Worm (Caenorhabditis elegans) whole organism, young adult: ENCODE results near the gene R13A1.1.
"Not testable (repeated sequence)": the region's sequence is repeated elsewhere in the genome, so short reads cannot be mapped to it uniquely, and the experiment has no call there.

Source experiments
- B0019.2 ChIP-seq: fragments of 200-800 bp; sonication (Bioruptor generic); conservative IDR thresholded peaks from 2 replicates; pipeline ENCODE4 v1.3.6; 2022; ENCODE audit warnings: missing genetic modification reagents, missing genetic modification characterization, missing compliant biosample characterization
- F23B12.7 ChIP-seq: sonication (generic microtip); optimal IDR thresholded peaks from 2 replicates; lab custom pipeline; 2017; ENCODE audit warnings: missing genetic modification characterization, mild to moderate bottlenecking, missing compliant biosample characterization, antibody characterized with exemption, moderate library complexity; ENCODE audit not compliant: insufficient read depth
- F39B2.1 ChIP-seq: fragments of 200-800 bp; sonication (Bioruptor generic); IDR thresholded peaks from 2 replicates; pipeline ENCODE4 v1.3.6; 2022; ENCODE audit warnings: missing genetic modification reagents, missing genetic modification characterization, missing compliant biosample characterization
- F57C9.4 ChIP-seq: sonication (generic microtip); optimal IDR thresholded peaks from 2 replicates; lab custom pipeline; 2017; ENCODE audit warnings: mild to moderate bottlenecking, missing genetic modification characterization, missing compliant biosample characterization
- Y53G8AR.9 ChIP-seq: fragments of 200-800 bp; sonication (Bioruptor generic); conservative IDR thresholded peaks from 2 replicates; pipeline ENCODE4 v1.3.6; 2022; ENCODE audit warnings: missing genetic modification reagents, missing genetic modification characterization, missing compliant biosample characterization
- Y79H2A.3 ChIP-seq: fragments of 200-800 bp; sonication (Bioruptor generic); conservative IDR thresholded peaks from 2 replicates; pipeline ENCODE4 v1.3.6; 2022; ENCODE audit warnings: missing genetic modification reagents, missing genetic modification characterization, missing compliant biosample characterization
- Y95B8A.8 ChIP-seq: fragments of 200-800 bp; sonication (Bioruptor generic); IDR thresholded peaks from 2 replicates; pipeline ENCODE4 v1.3.6; 2022; ENCODE audit warnings: missing genetic modification reagents, missing genetic modification characterization, missing compliant biosample characterization
- aptf-2 ChIP-seq: fragments of 200-800 bp; sonication (Bioruptor generic); conservative IDR thresholded peaks from 2 replicates; pipeline ENCODE4 v1.3.6; 2022; ENCODE audit warnings: missing genetic modification reagents, missing genetic modification characterization, missing compliant biosample characterization
- athp-1 ChIP-seq: sonication (generic microtip); optimal IDR thresholded peaks from 2 replicates; lab custom pipeline; 2017; ENCODE audit warnings: mild to moderate bottlenecking, missing genetic modification characterization, missing compliant biosample characterization
- bed-1 ChIP-seq: fragments of 200-800 bp; sonication (Bioruptor generic); IDR thresholded peaks from 2 replicates; pipeline ENCODE4 v1.3.6; 2022; ENCODE audit warnings: missing genetic modification reagents, missing genetic modification characterization, missing compliant biosample characterization
- ceh-79 ChIP-seq: sonication (generic microtip); optimal IDR thresholded peaks from 2 replicates; lab custom pipeline; 2017; ENCODE audit warnings: mild to moderate bottlenecking, missing genetic modification characterization, missing compliant biosample characterization
- die-1 ChIP-seq: sonication (generic microtip); optimal IDR thresholded peaks from 2 replicates; lab custom pipeline; 2016; ENCODE audit warnings: missing genotype, mild to moderate bottlenecking, missing genetic modification characterization, missing compliant biosample characterization
- dox-1 ChIP-seq: fragments of 200-800 bp; sonication (Bioruptor generic); IDR thresholded peaks from 2 replicates; pipeline ENCODE4 v1.3.6; 2022; ENCODE audit warnings: missing genetic modification reagents, missing genetic modification characterization, missing compliant biosample characterization
- dpff-1 ChIP-seq: sonication (generic microtip); optimal IDR thresholded peaks from 2 replicates; lab custom pipeline; 2017; ENCODE audit warnings: mild to moderate bottlenecking, missing genetic modification characterization, missing compliant biosample characterization
- him-1 ChIP-seq: sonication (generic microtip); optimal IDR thresholded peaks from 2 replicates; lab custom pipeline; 2016; ENCODE audit warnings: missing genotype, missing genetic modification reagents, missing genetic modification characterization, missing compliant biosample characterization
- hmg-1.2 ChIP-seq: fragments of 200-800 bp; sonication (Bioruptor generic); IDR thresholded peaks from 2 replicates; pipeline ENCODE4 v1.3.6; 2022; ENCODE audit warnings: missing genetic modification reagents, missing genetic modification characterization, missing compliant biosample characterization
- lin-26 ChIP-seq: fragments of 200-800 bp; sonication (Bioruptor generic); IDR thresholded peaks from 2 replicates; pipeline ENCODE4 v1.3.6; 2022; ENCODE audit warnings: missing genetic modification reagents, missing genetic modification characterization, missing compliant biosample characterization
- mcd-1 ChIP-seq: fragments of 200-800 bp; sonication (Bioruptor generic); IDR thresholded peaks from 2 replicates; pipeline ENCODE4 v1.3.6; 2022; ENCODE audit warnings: missing genetic modification reagents, missing genetic modification characterization, missing compliant biosample characterization
- mes-4 ChIP-seq: sonication (generic microtip); optimal IDR thresholded peaks from 2 replicates; lab custom pipeline; 2016; ENCODE audit warnings: missing genotype, missing genetic modification characterization, missing compliant biosample characterization
- nfyb-1 ChIP-seq: fragments of 200-800 bp; sonication (Bioruptor generic); IDR thresholded peaks from 2 replicates; pipeline ENCODE4 v1.3.6; 2022; ENCODE audit warnings: missing genetic modification reagents, missing genetic modification characterization, missing compliant biosample characterization
- nhr-27 ChIP-seq: fragments of 200-800 bp; sonication (Bioruptor generic); optimal IDR thresholded peaks from 2 replicates; lab custom pipeline; 2018; ENCODE audit warnings: mild to moderate bottlenecking, missing genetic modification characterization, moderate library complexity, missing compliant biosample characterization
- nhr-80 ChIP-seq: sonication (generic microtip); optimal IDR thresholded peaks from 2 replicates; lab custom pipeline; 2016; ENCODE audit warnings: missing genetic modification characterization, missing compliant biosample characterization
- nhr-90 ChIP-seq: sonication (generic microtip); optimal IDR thresholded peaks from 2 replicates; lab custom pipeline; 2016; ENCODE audit warnings: missing genotype, mild to moderate bottlenecking, missing genetic modification characterization, missing compliant biosample characterization
- sptf-2 ChIP-seq: fragments of 200-800 bp; sonication (Bioruptor generic); optimal IDR thresholded peaks from 2 replicates; lab custom pipeline; 2018; ENCODE audit warnings: mild to moderate bottlenecking, missing genetic modification characterization, missing compliant biosample characterization
- unc-130 ChIP-seq: sonication (generic microtip); optimal IDR thresholded peaks from 2 replicates; lab custom pipeline; 2016; ENCODE audit warnings: missing genetic modification reagents, missing genetic modification characterization, missing compliant biosample characterization
- unc-62 ChIP-seq: fragments of 150-350 bp; optimal IDR thresholded peaks from 2 replicates; lab custom pipeline; 2014; ENCODE audit warnings: missing biosample characterization, missing genetic modification reagents, missing genetic modification characterization
- zim-3 ChIP-seq: sonication (generic microtip); optimal IDR thresholded peaks from 2 replicates; lab custom pipeline; 2017; ENCODE audit warnings: mild to moderate bottlenecking, missing genetic modification characterization, moderate library complexity, missing compliant biosample characterization
- ztf-22 ChIP-seq: fragments of 200-800 bp; sonication (Bioruptor generic); optimal IDR thresholded peaks from 2 replicates; lab custom pipeline; 2018; ENCODE audit warnings: mild to moderate bottlenecking, missing genetic modification characterization, moderate library complexity, missing compliant biosample characterization
- ztf-26 ChIP-seq: sonication (generic microtip); optimal IDR thresholded peaks from 2 replicates; lab custom pipeline; 2017; ENCODE audit warnings: missing genetic modification characterization, missing compliant biosample characterization

The R13A1.1 gene

DNA sequence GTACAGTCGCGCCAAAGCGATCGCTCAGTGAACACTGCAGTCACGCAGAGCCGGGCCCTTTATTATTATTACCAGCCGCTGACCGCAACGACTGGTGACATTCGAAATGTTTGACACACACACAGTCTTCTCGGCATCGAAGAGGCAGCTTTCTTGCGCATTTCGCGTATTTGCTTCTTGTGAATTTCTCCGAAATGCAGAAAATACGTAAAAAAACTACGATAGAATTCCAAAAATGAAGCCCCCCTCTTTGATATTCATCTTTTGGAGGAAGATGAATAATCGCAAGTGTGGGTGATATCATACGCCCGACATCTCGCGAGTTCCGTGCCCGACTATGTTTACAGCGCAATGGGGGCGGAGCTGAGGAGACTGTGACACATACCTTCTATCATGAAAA lies 33.4 kb downstream of the R13A1.1 start (continued):
- TF ChIP-seq mes-4 (tag; lab: Kevin White, UChicago) = no peak
- no peak for TF ChIP-seq dpff-1 (tag; lab: Kevin White, UChicago)
- TF ChIP-seq zim-3 (tag; lab: Kevin White, UChicago) = no peak
- no peak for TF ChIP-seq unc-130
- TF ChIP-seq Y53G8AR.9 (GFP tag; lab: Robert Waterston, UW) = no peak
- TF ChIP-seq ceh-79 (tag; lab: Kevin White, UChicago) = no peak
- 0 out of 2 replicates have a peak, but pooled peaks have one; percentile 14 for TF ChIP-seq mcd-1 (GFP tag; lab: Robert Waterston, UW)
- TF ChIP-seq hmg-1.2 (GFP tag; lab: Robert Waterston, UW) = peak; percentile 85
- no peak for TF ChIP-seq lin-26 (GFP tag; lab: Robert Waterston, UW)
- no peak for TF ChIP-seq unc-62 (GFP tag; lab: Kevin White, UChicago)
- TF ChIP-seq nhr-27 (tag; lab: Kevin White, UChicago) = no peak
- no peak for TF ChIP-seq die-1

ce11 chrIV:7254690-7255089 lies 34.9 kb downstream of the R13A1.1 start, which contains the start of gene C06E4.5:
TSS of gene C06E4.5 (plus strand) at chrIV:7254990.
- TF ChIP-seq Y79H2A.3 (GFP tag; lab: Robert Waterston, UW); aptf-2; F39B2.1 (GFP tag; lab: Robert Waterston, UW): not testable (repeated sequence)

DNA sequence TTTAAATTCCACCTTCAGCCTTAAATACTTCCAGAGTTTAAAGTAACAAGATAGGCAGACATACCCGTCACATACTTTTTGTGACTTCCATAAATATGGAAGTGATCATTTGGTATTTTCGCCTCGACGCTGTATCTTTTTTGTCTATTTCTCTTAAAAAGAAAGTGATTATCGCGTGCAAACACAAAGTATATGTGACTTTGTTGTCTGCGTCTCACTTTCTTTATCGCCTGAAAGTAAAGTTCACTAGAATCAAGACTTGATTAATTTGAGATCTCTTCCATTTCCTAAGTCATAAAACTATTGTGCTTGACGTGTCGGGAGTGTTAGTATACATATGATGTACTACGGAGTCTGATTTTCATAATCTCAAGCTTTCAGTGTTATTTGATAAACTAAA lies 38.4 kb downstream of the R13A1.1 start, which contains the start of gene C06E4.6:
C06E4.6 (minus strand) TSS at position 51 of the 400 bp plus-strand sequence.
- peak; percentile 95 for TF ChIP-seq hmg-1.2 (GFP tag; lab: Robert Waterston, UW)
- TF ChIP-seq B0019.2 (GFP tag; lab: Robert Waterston, UW) = no peak
- no peak for TF ChIP-seq him-1 (tag; lab: Kevin White, UChicago)
- no peak for TF ChIP-seq Y95B8A.8 (GFP tag; lab: Robert Waterston, UW)
- no peak for TF ChIP-seq sptf-2 (GFP tag; lab: Kevin White, UChicago)
- peak; percentile 53 for TF ChIP-seq nhr-80 (tag; lab: Kevin White, UChicago)

DNA sequence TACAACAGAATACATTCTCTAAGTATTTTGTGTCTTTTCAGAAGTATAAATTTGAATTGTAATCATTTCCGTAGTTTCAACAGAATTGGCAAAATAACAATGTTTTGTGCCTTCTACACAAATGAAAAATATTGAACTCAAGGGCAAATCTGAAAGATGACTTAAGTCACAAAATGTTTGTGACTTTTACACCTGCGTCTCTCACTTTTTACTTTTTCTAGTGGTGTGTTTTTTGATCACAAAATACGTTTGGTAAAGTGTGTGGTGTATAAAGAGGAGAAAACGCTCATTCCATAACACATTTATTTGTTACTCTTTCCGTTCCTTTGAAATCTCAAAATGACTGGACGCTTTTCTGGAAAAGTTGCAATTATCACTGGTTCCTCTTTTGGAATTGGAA lies 40.8 kb downstream of the R13A1.1 start, which contains the start of gene C06E4.3:
C06E4.3 (plus strand) TSS at position 289 of the 400 bp plus-strand sequence.
- TF ChIP-seq F39B2.1 (GFP tag; lab: Robert Waterston, UW) (no peak), dox-1 (GFP tag; lab: Robert Waterston, UW) (no peak), nfyb-1 (GFP tag; lab: Robert Waterston, UW) (no peak), athp-1 (tag; lab: Kevin White, UChicago) (no peak), bed-1 (GFP tag; lab: Robert Waterston, UW) (no peak), nhr-90 (no peak), F23B12.7 (tag; lab: Kevin White, UChicago) (no peak), F57C9.4 (no peak), ztf-26 (no peak)

DNA sequence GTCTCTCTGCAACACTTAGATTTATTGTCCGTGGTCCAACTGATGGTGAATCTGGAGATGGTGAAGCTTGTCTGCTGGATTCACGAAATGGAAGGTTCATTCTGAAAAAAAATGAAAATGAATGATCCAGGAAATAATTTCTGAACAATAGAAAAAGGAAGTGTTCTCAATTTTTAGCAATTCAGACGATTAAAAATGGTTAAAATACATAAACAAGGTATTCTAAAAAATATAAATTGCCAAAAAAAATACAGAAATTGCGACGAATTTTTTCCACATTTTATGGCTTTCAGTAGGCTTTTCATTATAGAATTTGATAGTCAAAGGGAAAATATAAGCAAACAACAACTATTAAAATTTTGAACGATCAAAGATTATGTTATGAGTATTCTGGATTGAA lies 43.3 kb downstream of the R13A1.1 start, which contains the start of gene glb-2:
glb-2 (minus strand) TSS at position 101 of the 400 bp plus-strand sequence.
- TF ChIP-seq ztf-22 (GFP tag; lab: Kevin White, UChicago) = no peak
